Worm (Caenorhabditis elegans) whole organism, midembryonic: ENCODE results near the gene lips-3.

Source experiments
- T22C8.4 ChIP-seq: fragments of 200-800 bp; sonication (Bioruptor generic); IDR thresholded peaks from 2 replicates; pipeline ENCODE4 v1.3.6; 2022; ENCODE audit warnings: missing genetic modification characterization, missing compliant biosample characterization
- cog-1 ChIP-seq: sonication (generic microtip); optimal IDR thresholded peaks from 2 replicates; lab custom pipeline; 2016; ENCODE audit warnings: missing genetic modification characterization, missing compliant biosample characterization
- flt-1 ChIP-seq: fragments of 200-800 bp; sonication (Bioruptor generic); IDR thresholded peaks from 2 replicates; pipeline ENCODE4 v1.3.6; 2022; ENCODE audit warnings: missing genetic modification characterization, missing compliant biosample characterization
- klf-2 ChIP-seq: fragments of 200-800 bp; sonication (Bioruptor generic); conservative IDR thresholded peaks from 2 replicates; pipeline ENCODE4 v1.3.6; 2022; ENCODE audit warnings: missing genetic modification reagents, missing genetic modification characterization, missing compliant biosample characterization
- med-1 ChIP-seq: sonication (generic microtip); optimal IDR thresholded peaks from 2 replicates; lab custom pipeline; 2017; ENCODE audit warnings: missing genetic modification characterization, mild to moderate bottlenecking, missing compliant biosample characterization, antibody characterized with exemption, missing genetic modification reagents; ENCODE audit not compliant: insufficient read depth
- ref-1 ChIP-seq: fragments of 200-800 bp; sonication (Bioruptor generic); conservative IDR thresholded peaks from 2 replicates; pipeline ENCODE4 v1.3.6; 2022; ENCODE audit warnings: missing genetic modification reagents, missing genetic modification characterization, missing compliant biosample characterization
- tab-1 ChIP-seq: fragments of 200-800 bp; sonication (Bioruptor generic); IDR thresholded peaks from 2 replicates; pipeline ENCODE4 v1.3.6; 2022; ENCODE audit warnings: missing genetic modification characterization, missing compliant biosample characterization
- ztf-23 ChIP-seq: fragments of 200-800 bp; sonication (Bioruptor generic); IDR thresholded peaks from 2 replicates; pipeline ENCODE4 v1.3.6; 2022; ENCODE audit warnings: missing genetic modification reagents, missing genetic modification characterization, missing compliant biosample characterization
- ztf-29 ChIP-seq: fragments of 200-800 bp; sonication (Bioruptor generic); IDR thresholded peaks from 2 replicates; pipeline ENCODE4 v1.3.6; 2022; ENCODE audit warnings: missing genetic modification reagents, missing genetic modification characterization, missing compliant biosample characterization

lips-3 gene

DNA sequence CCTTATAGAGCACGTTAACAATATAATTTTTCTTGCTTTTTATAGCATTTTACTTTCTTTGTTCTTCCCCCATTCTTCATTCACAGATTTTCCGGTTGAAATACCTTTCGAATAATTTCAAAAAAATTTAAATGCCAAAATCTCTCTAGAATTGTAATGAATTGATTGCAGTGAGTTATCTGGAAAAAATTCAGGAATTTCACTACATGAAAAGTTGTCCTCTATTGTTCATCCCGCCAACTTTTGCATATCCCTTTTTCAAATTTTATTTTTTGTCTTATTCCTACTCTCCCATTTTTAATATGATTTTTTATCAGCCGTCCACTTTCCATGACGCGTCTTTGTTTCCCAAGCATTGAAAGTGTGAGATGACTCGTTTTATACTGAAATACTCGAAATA is 37.0 kb downstream of the lips-3 start:
- no peak for TF ChIP-seq cog-1 (tag; lab: Kevin White, UChicago)

DNA sequence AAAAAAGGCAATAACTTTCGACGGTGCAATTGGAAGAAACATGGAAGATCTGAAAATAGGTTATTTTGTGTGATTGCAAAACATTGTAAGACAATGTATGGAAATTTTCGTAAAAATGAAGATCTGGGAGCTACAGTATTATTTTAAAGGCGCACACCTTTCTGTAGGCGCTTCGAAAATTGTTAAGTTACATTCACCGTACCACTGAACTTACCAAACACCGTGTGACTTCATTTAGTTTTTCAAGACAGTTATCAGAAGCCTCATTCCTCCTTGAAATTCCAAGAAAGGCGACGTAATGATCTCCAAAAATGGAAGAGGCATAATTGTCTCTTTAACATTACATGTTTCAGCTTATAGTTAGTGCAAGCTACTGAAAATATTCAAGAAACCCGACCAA is 37.6 kb downstream of the lips-3 start:
- TF ChIP-seq ref-1 (GFP tag; lab: Robert Waterston, UW) = no peak
- no peak for TF ChIP-seq ztf-23 (GFP tag; lab: Robert Waterston, UW)
- no peak for TF ChIP-seq flt-1 (GFP tag; lab: Robert Waterston, UW)
- TF ChIP-seq T22C8.4 (GFP tag; lab: Robert Waterston, UW) = no peak
- no peak for TF ChIP-seq klf-2
- no peak for TF ChIP-seq cog-1 (tag; lab: Kevin White, UChicago)
- no peak for TF ChIP-seq tab-1 (GFP tag; lab: Robert Waterston, UW)
- TF ChIP-seq med-1 = no peak
- no peak for TF ChIP-seq ztf-29 (GFP tag; lab: Robert Waterston, UW)

DNA sequence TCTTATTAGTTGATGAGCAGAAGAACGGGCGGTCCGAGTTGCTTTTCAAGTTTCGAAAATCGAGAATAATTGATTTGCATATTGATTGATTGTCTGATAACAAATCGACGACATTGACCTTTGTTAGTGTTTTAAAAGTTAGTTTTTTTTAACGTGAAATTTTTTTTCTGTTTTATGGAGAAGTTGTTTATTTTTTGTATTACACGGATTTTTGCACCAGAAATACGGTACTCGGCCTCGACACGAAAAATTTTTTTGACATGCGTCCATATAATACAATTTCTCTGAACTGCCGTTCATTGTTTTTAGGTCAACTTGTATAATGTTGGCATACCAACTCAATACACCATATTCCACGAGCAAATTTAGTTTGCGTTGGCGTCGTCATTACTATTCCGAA is 39.1 kb downstream of the lips-3 start, which contains the start of gene T23F11.2:
T23F11.2 (minus strand) TSS at position 101 of the 400 bp plus-strand sequence.
- TF ChIP-seq med-1 = no peak
- TF ChIP-seq T22C8.4 (GFP tag; lab: Robert Waterston, UW) = no peak
- TF ChIP-seq ref-1 (GFP tag; lab: Robert Waterston, UW) = no peak
- no peak for TF ChIP-seq ztf-23 (GFP tag; lab: Robert Waterston, UW)

DNA sequence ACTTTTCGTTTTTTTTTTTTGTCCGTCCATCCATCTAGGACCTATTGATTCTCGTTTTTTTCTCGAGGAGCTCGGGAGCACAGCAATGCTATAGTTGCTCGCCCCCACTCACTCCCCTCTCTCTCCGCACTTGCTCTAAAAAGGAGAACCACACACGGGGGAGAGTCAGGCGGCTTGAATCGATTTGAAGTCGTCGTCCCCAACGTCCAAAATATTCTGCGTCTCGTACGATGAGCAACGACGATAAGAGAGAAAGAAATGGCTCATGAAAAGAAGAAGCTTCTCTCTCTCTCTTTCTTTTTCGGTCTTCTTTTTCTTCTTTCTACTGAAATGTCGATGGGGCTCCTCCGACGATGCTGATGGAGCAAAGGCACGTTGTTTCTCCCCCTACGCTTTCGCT is 40.1 kb downstream of the lips-3 start:
- no peak for TF ChIP-seq T22C8.4 (GFP tag; lab: Robert Waterston, UW)
- TF ChIP-seq ztf-23 (GFP tag; lab: Robert Waterston, UW) = 0 out of 2 replicates have a peak, but pooled peaks have one; percentile 22

DNA sequence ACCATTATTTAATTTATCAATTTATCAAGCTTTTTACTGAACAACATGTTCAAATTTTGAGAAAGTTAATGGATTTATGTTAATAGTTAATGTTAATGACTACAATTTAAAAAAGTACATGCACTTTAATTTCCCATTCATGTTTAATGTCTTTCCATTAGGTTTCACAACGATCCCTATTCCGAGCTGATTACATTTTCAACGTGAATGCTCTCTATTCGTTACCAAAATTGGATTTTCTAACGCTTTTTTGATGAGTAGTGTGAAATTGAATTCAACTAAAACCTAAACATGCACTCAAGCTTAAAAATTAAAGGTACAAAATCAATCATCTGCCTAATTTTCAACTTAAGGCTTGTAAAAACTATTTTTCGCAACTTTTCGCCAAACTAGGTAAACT is 41.1 kb downstream of the lips-3 start:
- TF ChIP-seq flt-1 (GFP tag; lab: Robert Waterston, UW) (no peak), ztf-29 (GFP tag; lab: Robert Waterston, UW) (no peak), klf-2 (no peak), med-1 (no peak), tab-1 (GFP tag; lab: Robert Waterston, UW) (no peak), ztf-23 (GFP tag; lab: Robert Waterston, UW) (no peak), T22C8.4 (GFP tag; lab: Robert Waterston, UW) (no peak), cog-1 (tag; lab: Kevin White, UChicago) (no peak), ref-1 (GFP tag; lab: Robert Waterston, UW) (no peak)

DNA sequence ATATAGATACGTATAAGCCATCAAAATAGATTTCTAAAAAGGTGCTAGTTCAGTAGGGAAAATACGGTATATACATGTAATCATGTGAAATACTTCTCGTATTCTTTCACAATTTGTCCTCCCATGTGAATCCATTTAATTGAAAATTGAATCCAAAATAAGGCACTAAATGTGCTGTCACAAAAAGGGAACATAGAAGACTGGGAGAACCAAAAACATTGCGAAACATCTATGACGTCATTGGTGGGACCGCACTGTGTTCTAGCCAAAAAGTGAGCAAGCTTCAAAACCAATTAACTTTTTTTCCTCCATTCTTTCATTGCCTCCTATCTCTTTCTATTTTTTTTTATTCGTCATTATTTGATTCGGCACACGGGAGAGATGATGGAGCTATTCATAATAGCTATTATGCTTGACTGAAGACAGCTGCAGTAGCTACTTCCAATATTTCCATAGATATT is 42.1 kb downstream of the lips-3 start, which contains the start of gene cdka-1:
cdka-1 (plus strand) TSS at position 411 of the 461 bp plus-strand sequence.
- no peak for TF ChIP-seq ztf-29 (GFP tag; lab: Robert Waterston, UW)
- TF ChIP-seq klf-2 = no peak
- TF ChIP-seq T22C8.4 (GFP tag; lab: Robert Waterston, UW) = no peak
- TF ChIP-seq ref-1 (GFP tag; lab: Robert Waterston, UW) = no peak
- TF ChIP-seq tab-1 (GFP tag; lab: Robert Waterston, UW) = no peak
- no peak for TF ChIP-seq flt-1 (GFP tag; lab: Robert Waterston, UW)
- no peak for TF ChIP-seq med-1
- TF ChIP-seq ztf-23 (GFP tag; lab: Robert Waterston, UW) = no peak
- TF ChIP-seq cog-1 (tag; lab: Kevin White, UChicago) = no peak

DNA sequence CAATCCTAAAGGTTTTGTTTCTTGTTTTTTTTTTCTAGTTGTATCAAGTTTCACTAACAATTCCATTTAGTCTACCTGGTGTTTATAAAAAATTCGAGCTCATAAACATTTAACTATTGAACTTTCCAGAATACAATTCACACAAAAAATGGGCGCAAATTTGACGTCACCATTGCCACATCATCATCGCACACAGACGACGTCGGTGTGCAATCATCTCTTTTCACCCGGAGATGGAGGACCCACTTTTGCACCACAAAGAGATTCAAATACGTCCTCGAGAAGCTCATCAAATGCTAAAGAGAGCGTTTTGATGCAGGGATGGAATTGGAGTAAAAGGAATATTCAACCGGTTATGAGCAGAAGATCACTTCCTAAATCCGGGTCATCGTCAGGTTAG is 43.1 kb downstream of the lips-3 start:
- TF ChIP-seq flt-1 (GFP tag; lab: Robert Waterston, UW) = no peak
- TF ChIP-seq cog-1 (tag; lab: Kevin White, UChicago) = no peak
- TF ChIP-seq klf-2 = no peak

DNA sequence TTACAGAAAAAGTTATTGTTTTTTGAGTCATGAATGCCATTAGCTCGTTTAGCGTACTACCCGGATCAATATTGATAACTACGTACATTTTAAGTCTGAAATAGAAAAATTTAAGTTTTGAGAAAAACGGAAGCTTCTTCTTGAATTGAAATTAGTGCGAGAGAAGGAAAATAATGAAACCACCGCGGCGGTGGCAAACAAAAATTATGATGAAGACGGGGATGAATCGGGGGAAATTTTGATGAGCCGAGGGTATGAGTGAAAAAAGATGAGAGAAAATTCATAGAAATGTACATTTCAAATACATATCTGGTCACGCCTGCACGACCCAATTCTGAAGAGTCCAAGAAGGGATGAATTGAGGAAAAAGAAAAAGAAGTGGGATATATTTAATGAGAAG is 48.9 kb downstream of the lips-3 start, which contains the start of gene T23F11.4:
T23F11.4 (minus strand) TSS at position 101 of the 400 bp plus-strand sequence.
- no peak for TF ChIP-seq T22C8.4 (GFP tag; lab: Robert Waterston, UW)
- TF ChIP-seq cog-1 (tag; lab: Kevin White, UChicago) = no peak
- TF ChIP-seq med-1 = no peak

DNA sequence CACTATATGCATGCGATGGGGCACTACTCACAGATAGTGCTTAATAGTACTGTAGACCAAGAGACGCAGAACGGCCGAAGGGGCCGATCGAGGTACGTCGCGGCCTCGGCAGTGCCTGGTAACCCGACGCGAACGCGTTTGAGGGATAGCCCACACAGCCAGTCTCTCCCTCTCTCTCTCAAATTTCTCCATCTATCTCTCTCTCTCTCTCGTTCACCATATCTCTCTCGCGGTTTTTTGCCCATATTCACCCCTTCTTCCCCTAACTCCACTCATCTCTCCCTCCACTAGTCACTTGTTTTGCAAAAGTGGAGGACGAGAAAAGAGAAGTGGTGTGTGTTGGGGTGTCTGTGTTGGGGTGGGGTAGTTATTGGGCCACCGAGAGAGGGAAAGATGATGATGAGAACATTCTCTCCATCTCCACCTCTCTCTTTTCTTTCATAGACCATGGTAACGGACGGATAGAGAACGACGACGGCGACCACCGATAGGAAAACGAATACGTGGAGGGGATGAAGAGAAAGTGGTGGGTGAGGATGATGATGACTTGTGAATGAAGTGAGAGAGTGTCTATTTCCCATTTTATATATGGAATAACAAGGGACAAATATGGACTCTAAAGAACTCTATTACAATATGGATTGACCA is 50.5 kb downstream of the lips-3 start:
- no peak for TF ChIP-seq T22C8.4 (GFP tag; lab: Robert Waterston, UW)
- no peak for TF ChIP-seq ztf-23 (GFP tag; lab: Robert Waterston, UW)
- TF ChIP-seq flt-1 (GFP tag; lab: Robert Waterston, UW) = peak; percentile 62; the same call in 1 of the 2 replicates
- TF ChIP-seq klf-2 = 0 out of 2 replicates have a peak, but pooled peaks have one; percentile 37

DNA sequence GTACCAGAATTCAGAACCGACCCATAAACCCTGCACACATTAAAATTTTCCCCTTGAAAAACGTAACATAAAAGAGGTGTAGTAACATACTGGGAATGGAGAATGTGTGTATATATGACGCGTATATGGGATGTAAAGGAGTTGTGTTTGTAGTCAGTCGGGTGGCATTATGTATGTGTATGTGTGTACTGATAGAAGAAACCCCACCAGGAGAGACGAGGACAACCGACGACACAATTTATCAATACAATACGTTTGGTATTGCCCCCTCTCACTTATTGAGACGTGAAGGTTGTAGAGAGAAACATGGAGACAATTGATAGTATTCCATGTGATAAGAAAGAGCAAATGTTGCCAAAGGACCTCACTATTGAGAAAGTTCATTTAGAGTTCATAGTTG is 51.7 kb downstream of the lips-3 start:
- TF ChIP-seq T22C8.4 (GFP tag; lab: Robert Waterston, UW) (no peak), ref-1 (GFP tag; lab: Robert Waterston, UW) (no peak), ztf-23 (GFP tag; lab: Robert Waterston, UW) (no peak), ztf-29 (GFP tag; lab: Robert Waterston, UW) (no peak), klf-2 (no peak), flt-1 (GFP tag; lab: Robert Waterston, UW) (no peak), cog-1 (tag; lab: Kevin White, UChicago) (no peak), tab-1 (GFP tag; lab: Robert Waterston, UW) (no peak), med-1 (no peak)
